Worm (Caenorhabditis elegans): Measurements from ENCODE around the gene Y105C5A.1.
A peak's percentile ranks its signal among the peaks of the same experiment; 100 is the strongest.
"Not testable (repeated sequence)": the region's sequence is repeated elsewhere in the genome, so short reads cannot be mapped to it uniquely, and the experiment has no call there.

The Y105C5A.1 gene

DNA sequence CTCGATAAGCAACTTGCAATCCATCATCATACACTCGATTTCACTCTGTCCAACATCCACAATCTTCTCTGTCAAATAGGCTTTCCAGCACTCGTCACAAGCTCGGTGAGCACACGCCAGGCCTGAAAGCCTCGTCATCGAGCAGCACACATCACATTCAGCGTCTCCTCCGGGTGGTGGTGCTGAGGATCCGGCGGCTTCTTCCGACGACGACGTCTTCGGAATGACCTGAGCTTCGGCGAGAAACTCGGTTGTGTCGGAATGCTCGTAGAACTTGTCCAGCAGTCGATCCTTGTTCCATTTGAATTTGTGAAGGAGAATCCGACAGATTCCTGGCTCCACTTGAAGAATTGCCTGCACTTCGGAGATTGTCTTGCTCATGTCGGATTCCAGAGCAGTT lies 36.9 kb downstream of the Y105C5A.1 start:
- TF ChIP-seq nhr-12 (tag; optimal IDR thresholded peaks at IDR 0.05): no peak
- no peak for TF ChIP-seq lin-13 (tag; optimal IDR thresholded peaks at IDR 0.05)
- TF ChIP-seq bed-3 (GFP tag; optimal IDR thresholded peaks at IDR 0.05): no peak
- TF ChIP-seq blmp-1 (tag; optimal IDR thresholded peaks at IDR 0.05): no peak

DNA sequence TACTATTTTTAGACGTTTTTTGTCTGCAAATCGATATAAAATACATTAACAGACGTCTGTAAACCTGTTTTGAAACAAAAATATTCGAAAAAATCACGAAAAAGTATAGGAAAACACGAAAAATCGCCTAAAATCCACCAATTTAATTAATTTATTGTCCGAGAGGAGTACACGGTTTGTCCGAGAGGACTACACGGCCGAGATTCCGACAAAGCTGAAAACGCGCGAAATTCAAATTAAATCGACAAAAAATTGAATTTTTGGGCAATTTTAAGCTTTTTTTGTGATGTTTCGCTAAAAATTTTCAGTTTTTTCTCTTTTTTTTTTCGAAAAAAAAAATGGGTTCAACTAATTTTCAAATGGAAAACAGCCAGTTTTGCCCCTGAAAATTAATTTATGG lies 37.8 kb downstream of the Y105C5A.1 start:
- no peak for TF ChIP-seq drap-1 (GFP tag; optimal IDR thresholded peaks at IDR 0.05)
- peak; percentile 7 for TF ChIP-seq ces-1 (GFP tag; optimal IDR thresholded peaks at IDR 0.05)
- no peak for TF ChIP-seq ham-2 (GFP tag; optimal IDR thresholded peaks at IDR 0.05)

ce11 chrIV:15525733-15526132 lies 38.5 kb downstream of the Y105C5A.1 start:
- TF ChIP-seq ceh-39 (tag; optimal IDR thresholded peaks at IDR 0.05) (no peak), nhr-2 (tag; optimal IDR thresholded peaks at IDR 0.05) (no peak), pha-4 (tag; optimal IDR thresholded peaks at IDR 0.05) (no peak), nhr-12 (tag; optimal IDR thresholded peaks at IDR 0.05) (no peak), elt-1 (tag; optimal IDR thresholded peaks at IDR 0.05; ENCODE audit: borderline replicate concordance, insufficient read depth) (no peak), mls-2 (tag; optimal IDR thresholded peaks at IDR 0.05) (no peak), lin-32 (GFP tag; optimal IDR thresholded peaks at IDR 0.05) (no peak), nhr-28 (tag; optimal IDR thresholded peaks at IDR 0.05) (no peak), ceh-83 (GFP tag; optimal IDR thresholded peaks at IDR 0.05) (no peak), ztf-11 (tag; optimal IDR thresholded peaks at IDR 0.05) (no peak), cnd-1 (tag; optimal IDR thresholded peaks at IDR 0.05) (no peak), drap-1 (GFP tag; optimal IDR thresholded peaks at IDR 0.05) (no peak), zip-8 (tag; optimal IDR thresholded peaks at IDR 0.05) (no peak)

DNA sequence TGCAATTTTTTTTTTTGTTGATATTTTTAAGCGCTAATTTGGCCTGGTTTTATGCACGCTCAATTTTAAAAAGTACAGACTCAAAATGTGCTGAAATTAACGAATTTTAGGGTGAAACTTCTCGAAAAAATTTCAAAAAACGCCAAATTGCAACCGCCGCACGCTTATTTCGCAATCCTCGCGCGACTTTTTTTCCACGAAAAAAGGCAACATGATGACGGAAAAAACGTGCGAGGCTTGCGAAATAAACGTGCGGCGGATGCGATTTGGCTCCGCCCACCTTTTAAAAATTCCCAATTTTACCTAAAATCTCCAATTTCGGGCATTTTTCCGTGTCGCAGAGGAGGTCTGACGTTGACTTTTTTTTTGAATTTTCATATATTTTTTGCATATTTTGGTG lies 39.3 kb downstream of the Y105C5A.1 start:
- TF ChIP-seq blmp-1 (tag; optimal IDR thresholded peaks at IDR 0.05) (no peak), nhr-2 (tag; optimal IDR thresholded peaks at IDR 0.05) (no peak)

DNA sequence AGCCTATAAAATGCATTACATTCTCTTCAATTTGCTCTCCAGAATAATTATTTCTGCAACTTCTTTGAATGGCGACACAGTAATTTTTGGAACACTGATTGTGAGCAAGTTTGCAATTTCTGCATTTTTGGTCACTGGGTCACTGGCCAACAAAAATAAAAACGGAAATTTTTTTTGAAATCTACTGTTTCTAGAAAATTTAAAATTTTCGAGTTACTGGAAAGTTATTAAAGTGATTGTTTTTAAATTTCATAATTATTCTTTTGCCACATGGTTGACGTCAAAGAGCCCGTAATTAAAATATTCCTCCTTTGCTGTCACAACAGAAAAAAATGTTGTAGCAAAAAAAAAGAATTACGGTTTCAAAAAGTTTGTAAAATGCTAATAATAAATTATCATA lies 40.5 kb downstream of the Y105C5A.1 start:
- TF ChIP-seq lin-13 (tag; optimal IDR thresholded peaks at IDR 0.05) (no peak), sptf-1 (tag; optimal IDR thresholded peaks at IDR 0.05) (no peak), unc-62 (GFP tag; optimal IDR thresholded peaks at IDR 0.05) (no peak), sem-2 (GFP tag; optimal IDR thresholded peaks at IDR 0.05) (no peak), ceh-39 (tag; optimal IDR thresholded peaks at IDR 0.05) (no peak), drap-1 (GFP tag; optimal IDR thresholded peaks at IDR 0.05) (no peak), cnd-1 (tag; optimal IDR thresholded peaks at IDR 0.05) (no peak), tbx-8 (GFP tag; optimal IDR thresholded peaks at IDR 0.05) (no peak), lsy-2 (tag; optimal IDR thresholded peaks at IDR 0.05) (no peak), ces-1 (GFP tag; optimal IDR thresholded peaks at IDR 0.05) (no peak)

ce11 chrIV:15521342-15521741 lies 42.9 kb downstream of the Y105C5A.1 start, which contains the start of gene Y73F8A.32:
Gene Y73F8A.32, minus strand, starts transcription at chrIV:15521442.
- not testable (repeated sequence) for TF ChIP-seq elt-3 (tag; optimal IDR thresholded peaks at IDR 0.05); sem-2 (GFP tag; optimal IDR thresholded peaks at IDR 0.05); mls-2 (tag; optimal IDR thresholded peaks at IDR 0.05)
